Worm (Caenorhabditis elegans): ENCODE measurements around the gene Y110A2AL.10.

- TF ChIP-seq snpc-4 (tag; optimal IDR thresholded peaks at IDR 0.05) (no peak), pha-4 (tag; optimal IDR thresholded peaks at IDR 0.05) (no peak), lin-39 (tag; optimal IDR thresholded peaks at IDR 0.05) (no peak), ama-1 (optimal IDR thresholded peaks at IDR 0.05) (no peak), jun-1 (tag; optimal IDR thresholded peaks at IDR 0.05) (no peak), unc-39 (tag; optimal IDR thresholded peaks at IDR 0.05) (no peak), ZK546.5 (tag; optimal IDR thresholded peaks at IDR 0.05) (no peak), tbx-2 (tag; optimal IDR thresholded peaks at IDR 0.05) (no peak), nfya-1 (tag; optimal IDR thresholded peaks at IDR 0.05; ENCODE audit: insufficient read depth) (no peak)
Observed at ce11 chrII:2858851-2859250, 12.9 kb downstream of the Y110A2AL.10 start.

Measured in whole organism, L3 larva.